Worm (Caenorhabditis elegans) whole organism, L1 larva: ENCODE data around the gene T08B6.1.

Experiments used
- aha-1 ChIP-seq: fragments of 150-350 bp; optimal IDR thresholded peaks from 2 replicates; lab custom pipeline; 2014; ENCODE audit warnings: missing biosample characterization, missing genetic modification characterization
- aly-2 ChIP-seq: fragments of 150-350 bp; optimal IDR thresholded peaks from 2 replicates; lab custom pipeline; 2014; ENCODE audit warnings: missing biosample characterization, missing genetic modification characterization
- efl-3 ChIP-seq: fragments of 200-800 bp; sonication (Bioruptor generic); optimal IDR thresholded peaks from 2 replicates; lab custom pipeline; 2018; ENCODE audit warnings: mild to moderate bottlenecking, missing genetic modification characterization, missing compliant biosample characterization
- elt-3 ChIP-seq, 6 experiments: fragments of 150-350 bp in 1 of 6; sonication (generic microtip); optimal IDR thresholded peaks; 2 replicates each; lab custom pipeline; 2017 to 2018; ENCODE audit warnings: missing biosample characterization in 6 of 6, missing genetic modification characterization in 6 of 6, inconsistent platforms in 1 of 6
- lin-13 ChIP-seq: fragments of 150-350 bp; optimal IDR thresholded peaks from 2 replicates; lab custom pipeline; 2014; ENCODE audit warnings: missing biosample characterization, missing genetic modification reagents, missing genetic modification characterization
- lsy-2 ChIP-seq, 2 experiments: fragments of 150-350 bp; optimal IDR thresholded peaks; 2 replicates each; lab custom pipeline; 2014; ENCODE audit warnings: missing biosample characterization in 2 of 2, missing genetic modification characterization in 2 of 2
- nhr-237 ChIP-seq: fragments of 150-350 bp; optimal IDR thresholded peaks from 2 replicates; lab custom pipeline; 2014; ENCODE audit warnings: missing biosample characterization, missing genetic modification characterization
- nhr-84 ChIP-seq: sonication (generic microtip); optimal IDR thresholded peaks from 2 replicates; lab custom pipeline; 2017; ENCODE audit warnings: missing biosample characterization, missing genetic modification characterization
- pag-3 ChIP-seq: sonication (generic microtip); optimal IDR thresholded peaks from 2 replicates; lab custom pipeline; 2017; ENCODE audit warnings: missing genetic modification characterization, mild to moderate bottlenecking, missing compliant biosample characterization, antibody characterized with exemption, borderline replicate concordance; ENCODE audit not compliant: insufficient read depth
- skn-1 ChIP-seq: fragments of 150-350 bp; optimal IDR thresholded peaks from 2 replicates; lab custom pipeline; 2014; ENCODE audit warnings: missing biosample characterization, missing genetic modification characterization
- tlp-1 ChIP-seq: fragments of 150-350 bp; optimal IDR thresholded peaks from 2 replicates; lab custom pipeline; 2014; ENCODE audit warnings: missing biosample characterization, missing genetic modification characterization
- unc-98 ChIP-seq: fragments of 200-800 bp; sonication (Bioruptor generic); IDR thresholded peaks from 2 replicates; pipeline ENCODE4 v1.3.6; 2022; ENCODE audit warnings: missing genetic modification characterization, missing compliant biosample characterization
- ztf-4 ChIP-seq: fragments of 150-350 bp; optimal IDR thresholded peaks from 2 replicates; lab custom pipeline; 2014; ENCODE audit warnings: missing biosample characterization, missing genetic modification characterization

DNA sequence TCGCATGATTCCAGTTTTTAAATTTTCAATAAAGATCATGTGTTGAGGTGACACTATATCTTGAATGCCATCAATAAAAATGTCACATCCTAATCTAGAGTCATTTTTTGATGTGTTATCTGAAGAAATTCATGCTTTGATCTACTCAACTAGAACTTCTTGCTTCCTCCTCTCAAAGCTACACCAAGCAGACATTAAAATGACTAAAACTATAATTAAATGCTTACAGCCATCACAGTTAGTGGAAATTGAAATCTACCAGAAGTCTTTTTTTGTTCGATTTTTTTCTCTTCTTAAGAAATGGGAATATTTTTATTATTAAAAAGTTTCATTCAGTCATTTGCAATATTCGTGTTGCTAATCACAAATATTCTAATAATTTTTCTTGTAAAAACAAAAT, 30.6 kb upstream of the T08B6.1 start, which contains the start of gene str-158:
- TF ChIP-seq pag-3 (tag; lab: Kevin White, UChicago) (no peak), aha-1 (no peak), nhr-237 (no peak), elt-3 (tag; optimal IDR thresholded peaks at IDR 0.05; lab: Kevin White, UChicago) (no peak), lin-13 (no peak), unc-98 (GFP tag; lab: Robert Waterston, UW) (no peak), tlp-1 (tag; lab: Kevin White, UChicago) (no peak), skn-1 (no peak), efl-3 (GFP tag; lab: Kevin White, UChicago) (no peak), ztf-4 (tag; lab: Kevin White, UChicago) (no peak), nhr-84 (tag; lab: Kevin White, UChicago) (no peak), lsy-2 (tag; optimal IDR thresholded peaks at IDR 0.05; lab: Kevin White, UChicago) (no peak), aly-2 (no peak)
